Worm (Caenorhabditis elegans): ENCODE data around the gene srh-171.
A peak's percentile ranks its signal among the peaks of the same experiment; 100 is the strongest.

Gene srh-171

ce11 chrV:20021347-20021746 lies 55.8 kb downstream of the srh-171 start:
- TF ChIP-seq unc-120 (tag; optimal IDR thresholded peaks at IDR 0.05; ENCODE audit: poor library complexity, severe bottlenecking) (peak; percentile 21), nhr-12 (tag; optimal IDR thresholded peaks at IDR 0.05) (no peak), unc-62 (GFP tag; optimal IDR thresholded peaks at IDR 0.05) (peak; percentile 87), mab-5 (tag; optimal IDR thresholded peaks at IDR 0.05) (peak; percentile 25)
